Fruit fly (Drosophila melanogaster): Measurements from ENCODE around the gene CG12576.

Gene CG12576

dm6 chrX:22449191-22449787 lies 32.9 kb downstream of the CG12576 start, which contains the start of the genes CG14615 and tilB (continued):
- no peak for TF ChIP-seq Awh (GFP tag; IDR thresholded peaks at IDR 0.05)
- TF ChIP-seq NfI (GFP tag; optimal IDR thresholded peaks at IDR 0.05) = peak; percentile 42
- TF ChIP-seq mirr (GFP tag; optimal IDR thresholded peaks at IDR 0.05) = peak; percentile 89
- TF ChIP-seq wor (GFP tag; IDR thresholded peaks at IDR 0.05) = no peak
- TF ChIP-seq CG4360 (GFP tag; IDR thresholded peaks at IDR 0.05) = no peak
- no peak for TF ChIP-seq CG32767 (GFP tag; IDR thresholded peaks at IDR 0.05)
- no peak for TF ChIP-seq CG4282 (GFP tag; optimal IDR thresholded peaks at IDR 0.05)
- no peak for TF ChIP-seq aop (GFP tag; IDR thresholded peaks at IDR 0.05)
- TF ChIP-seq CG11456 (GFP tag; IDR thresholded peaks at IDR 0.05) = 0 out of 3 replicates have a peak, but pooled peaks have one; percentile 15
- TF ChIP-seq CG12219 (GFP tag; optimal IDR thresholded peaks at IDR 0.05) = no peak
- no peak for TF ChIP-seq Camta (GFP tag; optimal IDR thresholded peaks at IDR 0.05)
- TF ChIP-seq CG11085 (GFP tag; IDR thresholded peaks at IDR 0.05) = no peak
- no peak for TF ChIP-seq CTCF (GFP tag; optimal IDR thresholded peaks at IDR 0.05)
- TF ChIP-seq insv (GFP tag; optimal IDR thresholded peaks at IDR 0.05) = no peak
- no peak for TF ChIP-seq CG31365 (tag; optimal IDR thresholded peaks at IDR 0.05)
- no peak for TF ChIP-seq Poxn (GFP tag; IDR thresholded peaks at IDR 0.05)
- no peak for TF ChIP-seq peb (GFP tag; IDR thresholded peaks at IDR 0.05)
- TF ChIP-seq crp (GFP tag; optimal IDR thresholded peaks at IDR 0.05) = no peak
- TF ChIP-seq CG34422 (GFP tag; IDR thresholded peaks at IDR 0.05) = no peak
- TF ChIP-seq eyg (GFP tag; optimal IDR thresholded peaks at IDR 0.05) = no peak
- no peak for TF ChIP-seq Ssrp (tag; optimal IDR thresholded peaks at IDR 0.05)
- no peak for TF ChIP-seq sna (GFP tag; IDR thresholded peaks at IDR 0.05; ENCODE audit: partially characterized antibody)
- TF ChIP-seq exex (tag; optimal IDR thresholded peaks at IDR 0.05) = peak; percentile 99
- no peak for TF ChIP-seq nau (GFP tag; optimal IDR thresholded peaks at IDR 0.05)
- no peak for TF ChIP-seq CG17612 (GFP tag; IDR thresholded peaks at IDR 0.05)
- TF ChIP-seq unpg (GFP tag; optimal IDR thresholded peaks at IDR 0.05) = no peak
- no peak for TF ChIP-seq CG14965 (GFP tag; optimal IDR thresholded peaks at IDR 0.05; ENCODE audit: borderline replicate concordance)
- TF ChIP-seq CG13775 (GFP tag; optimal IDR thresholded peaks at IDR 0.05) = no peak
- peak; percentile 39 for TF ChIP-seq CG1647 (GFP tag; optimal IDR thresholded peaks at IDR 0.05)
- no peak for TF ChIP-seq phol (tag; optimal IDR thresholded peaks at IDR 0.05)
- peak; percentile 61 for TF ChIP-seq Meics (GFP tag; optimal IDR thresholded peaks at IDR 0.05)
- TF ChIP-seq CG10543 (GFP tag; optimal IDR thresholded peaks at IDR 0.05) = peak; percentile 52
- TF ChIP-seq lov (optimal IDR thresholded peaks at IDR 0.05) = no peak
- TF ChIP-seq lov (GFP tag; IDR thresholded peaks at IDR 0.05) = no peak
- TF ChIP-seq pnt (GFP tag; optimal IDR thresholded peaks at IDR 0.05) = no peak
- peak; percentile 16 for TF ChIP-seq CG12659 (GFP tag; optimal IDR thresholded peaks at IDR 0.05)
- no peak for TF ChIP-seq CG10147 (GFP tag; optimal IDR thresholded peaks at IDR 0.05)
- peak; percentile 3 for TF ChIP-seq az2 (GFP tag; optimal IDR thresholded peaks at IDR 0.05)
- no peak for TF ChIP-seq CG2889 (GFP tag; IDR thresholded peaks at IDR 0.05)
- TF ChIP-seq Abd-B (GFP tag; optimal IDR thresholded peaks at IDR 0.05) = no peak
- no peak for TF ChIP-seq Asciz (GFP tag; optimal IDR thresholded peaks at IDR 0.05)
- 0 out of 2 replicates have a peak, but pooled peaks have one; percentile 19 for TF ChIP-seq E2f1 (GFP tag; IDR thresholded peaks at IDR 0.05)
- TF ChIP-seq fd3F (GFP tag; optimal IDR thresholded peaks at IDR 0.05) = peak; percentile 8
- TF ChIP-seq tap (tag; optimal IDR thresholded peaks at IDR 0.05) = no peak
- peak; percentile 35 for TF ChIP-seq CG15514 (GFP tag; optimal IDR thresholded peaks at IDR 0.05)
- no peak for TF ChIP-seq CG17568 (GFP tag; optimal IDR thresholded peaks at IDR 0.05)
- TF ChIP-seq CG4328 (GFP tag; optimal IDR thresholded peaks at IDR 0.05) = no peak
- TF ChIP-seq bsh (GFP tag; optimal IDR thresholded peaks at IDR 0.05) = no peak
- no peak for TF ChIP-seq eve (GFP tag; optimal IDR thresholded peaks at IDR 0.05)
- TF ChIP-seq CG6654 (GFP tag; optimal IDR thresholded peaks at IDR 0.05) = no peak
- TF ChIP-seq CG7271 (tag; optimal IDR thresholded peaks at IDR 0.05) = no peak

Measured in whole organism, embryonic.